Fruit fly (Drosophila melanogaster) whole organism, wandering third instar larva: ENCODE results near the gene CG8236.

ENCODE experiments used
- Abd-B ChIP-seq: fragments of >200 bp; optimal IDR thresholded peaks from 2 replicates; lab custom pipeline; 2017; ENCODE audit warnings: missing biosample characterization, missing genetic modification characterization
- CG32264 ChIP-seq: fragments of 200-800 bp; sonication (Bioruptor generic); optimal IDR thresholded peaks from 2 replicates; lab custom pipeline; 2016; ENCODE audit warnings: missing biosample characterization, missing genetic modification characterization
- CG9705 ChIP-seq: fragments of 200-800 bp; sonication (Bioruptor generic); optimal IDR thresholded peaks from 2 replicates; lab custom pipeline; 2018; ENCODE audit warnings: missing biosample characterization, mild to moderate bottlenecking, missing genetic modification characterization
- CrebA ChIP-seq: fragments of 200-800 bp; sonication (Bioruptor generic); optimal IDR thresholded peaks from 2 replicates; lab custom pipeline; 2016; ENCODE audit warnings: missing biosample characterization, mild to moderate bottlenecking, missing genetic modification characterization, borderline replicate concordance
- Dfd ChIP-seq: fragments of >200 bp; optimal IDR thresholded peaks from 2 replicates; lab custom pipeline; 2017; ENCODE audit warnings: missing biosample characterization, missing genetic modification characterization
- Dif ChIP-seq: fragments of 200-275, 200-300 bp; sonication (Bioruptor generic); optimal IDR thresholded peaks from 2 replicates; lab custom pipeline; 2018; ENCODE audit warnings: missing biosample characterization, missing genetic modification characterization; ENCODE audit not compliant: partially characterized antibody
- GATAd ChIP-seq: sonication (Bioruptor generic); optimal IDR thresholded peaks from 2 replicates; lab custom pipeline; 2016; ENCODE audit warnings: missing biosample characterization, missing genetic modification characterization
- HLH106 ChIP-seq: fragments of 200-800 bp; optimal IDR thresholded peaks from 3 replicates; lab custom pipeline; 2019; ENCODE audit warnings: missing biosample characterization, mild to moderate bottlenecking, missing genetic modification characterization, moderate library complexity
- Hnf4 ChIP-seq: fragments of 200-800 bp; sonication (Bioruptor generic); optimal IDR thresholded peaks from 2 replicates; lab custom pipeline; 2016; ENCODE audit warnings: missing biosample characterization, mild to moderate bottlenecking, missing genetic modification characterization
- Hr78 ChIP-seq: fragments of >200 bp; optimal IDR thresholded peaks from 2 replicates; lab custom pipeline; 2017; ENCODE audit warnings: missing biosample characterization, missing genetic modification characterization
- Hr83 ChIP-seq: fragments of 200-300 bp; sonication (Bioruptor generic); optimal IDR thresholded peaks from 2 replicates; lab custom pipeline; 2016; ENCODE audit warnings: missing biosample characterization, mild to moderate bottlenecking, missing genetic modification characterization, moderate library complexity; ENCODE audit not compliant: poor library complexity, severe bottlenecking
- Jra ChIP-seq: sonication (Bioruptor generic); optimal IDR thresholded peaks from 2 replicates; lab custom pipeline; 2016; ENCODE audit warnings: missing biosample characterization, missing genetic modification characterization
- Mio ChIP-seq: sonication (Bioruptor generic); optimal IDR thresholded peaks from 2 replicates; lab custom pipeline; 2016; ENCODE audit warnings: missing biosample characterization, missing genetic modification characterization
- Myc ChIP-seq: fragments of >200 bp; optimal IDR thresholded peaks from 2 replicates; lab custom pipeline; 2017
- N ChIP-seq: fragments of >200 bp; optimal IDR thresholded peaks from 2 replicates; lab custom pipeline; 2018; ENCODE audit warnings: missing biosample characterization, missing external identifiers, missing genetic modification characterization
- OdsH ChIP-seq: fragments of 200-800 bp; sonication (Bioruptor generic); optimal IDR thresholded peaks from 2 replicates; lab custom pipeline; 2016; ENCODE audit warnings: missing biosample characterization, mild to moderate bottlenecking, missing genetic modification characterization
- Rel ChIP-seq, 2 experiments: fragments of 200-800 bp; sonication (Bioruptor generic) in 1 of 2; optimal IDR thresholded peaks; 2 replicates in 1 of 2; 3 replicates in 1 of 2; lab custom pipeline; 2016 to 2019; ENCODE audit warnings: mild to moderate bottlenecking in 2 of 2, missing biosample characterization in 2 of 2, missing genetic modification characterization in 2 of 2, moderate library complexity in 1 of 2
- Sp1 ChIP-seq: fragments of 200-800 bp; sonication (Bioruptor generic); optimal IDR thresholded peaks from 3 replicates; lab custom pipeline; 2019; ENCODE audit warnings: missing biosample characterization, mild to moderate bottlenecking, missing genetic modification characterization, moderate library complexity
- Vsx2 ChIP-seq: fragments of 200-300, 225-300 bp; sonication (Bioruptor generic); optimal IDR thresholded peaks from 2 replicates; lab custom pipeline; 2018; ENCODE audit warnings: missing biosample characterization, missing genetic modification characterization; ENCODE audit not compliant: partially characterized antibody
- br ChIP-seq: fragments of 200-800 bp; sonication (Bioruptor generic); optimal IDR thresholded peaks from 2 replicates; lab custom pipeline; 2016; ENCODE audit warnings: missing biosample characterization, missing genetic modification characterization
- brk ChIP-seq: fragments of 200-800 bp; sonication (Bioruptor generic); optimal IDR thresholded peaks from 2 replicates; lab custom pipeline; 2016; ENCODE audit warnings: missing biosample characterization, mild to moderate bottlenecking, missing genetic modification characterization
- dl ChIP-seq, 2 experiments: fragments of 175-275, 200-275 bp in 1 of 2; fragments of 200-275 bp in 1 of 2; sonication (Bioruptor generic); optimal IDR thresholded peaks; lab custom pipeline; 2018; ENCODE audit warnings: mild to moderate bottlenecking in 2 of 2, missing biosample characterization in 2 of 2, missing genetic modification characterization in 2 of 2, moderate library complexity in 2 of 2; ENCODE audit not compliant: partially characterized antibody in 2 of 2, insufficient read depth in 1 of 2
- dmrt93B ChIP-seq: fragments of 200-800 bp; sonication (Bioruptor generic); optimal IDR thresholded peaks from 2 replicates; lab custom pipeline; 2018; ENCODE audit warnings: missing biosample characterization, mild to moderate bottlenecking, missing genetic modification characterization
- dsf ChIP-seq: sonication (Bioruptor generic); optimal IDR thresholded peaks from 2 replicates; lab custom pipeline; 2016; ENCODE audit warnings: missing biosample characterization, missing genetic modification characterization, borderline replicate concordance
- ey ChIP-seq: fragments of 200-800 bp; sonication (Bioruptor generic); optimal IDR thresholded peaks from 2 replicates; lab custom pipeline; 2016; ENCODE audit warnings: missing biosample characterization, missing genetic modification characterization
- foxo ChIP-seq, 2 experiments: fragments of 200-800 bp; sonication (Bioruptor generic); optimal IDR thresholded peaks; 2 replicates in 1 of 2; 3 replicates in 1 of 2; lab custom pipeline; 2016 to 2017; ENCODE audit warnings: missing biosample characterization in 2 of 2, missing genetic modification characterization in 2 of 2
- fru ChIP-seq: fragments of 200-800 bp; sonication (Bioruptor generic); optimal IDR thresholded peaks from 3 replicates; lab custom pipeline; 2016; ENCODE audit warnings: missing biosample characterization, mild to moderate bottlenecking, missing genetic modification characterization
- h ChIP-seq: fragments of 200-800 bp; sonication (Bioruptor generic); optimal IDR thresholded peaks from 3 replicates; lab custom pipeline; 2016; ENCODE audit warnings: missing biosample characterization, mild to moderate bottlenecking, missing genetic modification characterization
- jim ChIP-seq: fragments of 175-275, 200-325 bp; sonication (Bioruptor generic); optimal IDR thresholded peaks from 2 replicates; lab custom pipeline; 2016; ENCODE audit warnings: missing biosample characterization, mild to moderate bottlenecking, missing genetic modification characterization
- lola ChIP-seq: fragments of >200 bp; optimal IDR thresholded peaks from 2 replicates; lab custom pipeline; 2017; ENCODE audit warnings: missing biosample characterization, missing genetic modification characterization
- pan ChIP-seq: fragments of >200 bp; optimal IDR thresholded peaks from 2 replicates; lab custom pipeline; 2017
- psq ChIP-seq: fragments of 200-800 bp; sonication (Bioruptor generic); optimal IDR thresholded peaks from 3 replicates; lab custom pipeline; 2017; ENCODE audit warnings: missing biosample characterization, mild to moderate bottlenecking, missing genetic modification characterization, moderate library complexity
- rgr ChIP-seq: fragments of 200-800 bp; sonication (Bioruptor generic); optimal IDR thresholded peaks from 3 replicates; lab custom pipeline; 2016; ENCODE audit warnings: missing biosample characterization, mild to moderate bottlenecking, missing genetic modification characterization
- sage ChIP-seq: fragments of 200-800 bp; sonication (Bioruptor generic); optimal IDR thresholded peaks from 2 replicates; lab custom pipeline; 2016; ENCODE audit warnings: missing biosample characterization, mild to moderate bottlenecking, missing genetic modification characterization
- sv ChIP-seq: fragments of 200-800 bp; sonication (Bioruptor generic); optimal IDR thresholded peaks from 3 replicates; lab custom pipeline; 2016; ENCODE audit warnings: missing biosample characterization, missing genetic modification characterization
- tai ChIP-seq: sonication (Bioruptor generic); optimal IDR thresholded peaks from 2 replicates; lab custom pipeline; 2016; ENCODE audit warnings: missing biosample characterization, missing genetic modification characterization
- usp ChIP-seq: fragments of >200 bp; optimal IDR thresholded peaks from 2 replicates; lab custom pipeline; 2017; ENCODE audit warnings: missing biosample characterization, missing genetic modification characterization
- woc ChIP-seq: sonication (Bioruptor generic); optimal IDR thresholded peaks from 2 replicates; lab custom pipeline; 2016; ENCODE audit warnings: missing biosample characterization, mild to moderate bottlenecking, missing genetic modification characterization

Gene CG8236

DNA sequence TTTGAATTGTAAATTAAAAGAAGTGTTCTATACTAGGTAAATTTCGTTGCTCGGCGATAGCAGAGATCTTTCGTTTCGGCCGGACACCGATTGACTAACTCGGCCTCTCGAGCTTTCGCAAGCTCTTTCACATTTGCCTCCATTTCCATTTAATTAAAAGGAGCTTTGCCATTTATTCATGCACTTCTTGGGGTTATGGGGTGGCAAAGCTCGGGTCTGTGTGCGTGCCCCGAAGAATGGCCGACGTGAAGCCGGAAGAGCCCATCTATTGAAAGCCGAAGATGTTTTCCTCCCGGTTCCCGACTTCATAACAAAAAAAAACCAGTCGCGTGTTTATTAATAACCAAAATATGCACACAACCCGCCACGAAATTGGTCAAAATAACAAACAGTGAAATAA lies 30.7 kb downstream of the CG8236 start:
- TF ChIP-seq h (GFP tag; lab: Kevin White, UChicago) = no peak
- no peak for TF ChIP-seq dl (GFP tag; optimal IDR thresholded peaks at IDR 0.05; lab: Kevin White, UChicago; ENCODE audit: insufficient read depth in 1 of 2, partially characterized antibody in 2 of 2)
- TF ChIP-seq ey (GFP tag; lab: Kevin White, UChicago) = no peak
- no peak for TF ChIP-seq br (GFP tag; lab: Kevin White, UChicago)
- TF ChIP-seq Hnf4 (GFP tag; lab: Kevin White, UChicago) = no peak
- no peak for TF ChIP-seq dsf
- TF ChIP-seq pan (lab: Kevin White, UChicago) = no peak

DNA sequence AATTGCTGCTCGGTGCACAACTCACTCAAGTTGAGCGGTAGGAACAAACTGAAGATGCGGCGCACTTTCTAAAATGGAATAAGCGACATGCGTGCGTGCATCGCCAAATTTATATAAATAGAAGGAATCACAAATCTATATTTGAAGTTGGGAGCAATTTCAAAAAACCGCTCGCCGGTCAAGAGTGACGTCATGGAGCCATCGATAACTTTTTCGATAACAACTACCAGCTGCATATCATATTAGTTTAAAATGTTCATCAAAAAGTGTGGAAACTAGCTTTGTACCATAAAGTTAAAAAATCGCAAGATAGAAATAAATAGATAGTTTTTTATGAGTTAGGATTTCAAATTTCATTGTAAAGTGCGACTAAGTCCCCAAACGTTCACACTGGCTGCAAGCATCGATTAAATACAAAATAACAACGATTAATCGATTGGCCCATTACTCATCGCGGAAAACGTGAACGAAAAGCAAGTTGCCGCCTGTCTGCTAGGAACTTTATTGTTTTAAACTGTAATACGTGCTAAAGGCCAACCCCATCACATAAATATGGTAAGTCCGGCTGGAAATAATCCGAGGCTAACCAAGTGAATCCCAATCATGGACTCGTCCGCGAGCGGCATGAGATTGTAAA lies 32.0 kb downstream of the CG8236 start, which contains the start of the genes Pif1A, Pif1B and CCT7:
TSS of gene Pif1A (minus strand) at position 51 of the 637 bp plus-strand sequence.
TSS of gene Pif1B (minus strand) at position 51 of the 637 bp plus-strand sequence.
TSS of gene CCT7 (plus strand) at position 439 of the 637 bp plus-strand sequence.
- no peak for TF ChIP-seq usp (GFP tag; lab: Kevin White, UChicago)
- no peak for TF ChIP-seq Rel (GFP tag; optimal IDR thresholded peaks at IDR 0.05; lab: Kevin White, UChicago)
- peak; percentile 10 for TF ChIP-seq Rel (tag; optimal IDR thresholded peaks at IDR 0.05; lab: Kevin White, UChicago)
- TF ChIP-seq jim (GFP tag; lab: Kevin White, UChicago) = no peak
- TF ChIP-seq Sp1 (GFP tag; lab: Kevin White, UChicago) = peak; percentile 5
- TF ChIP-seq rgr (GFP tag; lab: Kevin White, UChicago) = peak; percentile 29
- no peak for TF ChIP-seq Vsx2 (GFP tag; lab: Kevin White, UChicago)
- no peak for TF ChIP-seq Hr83
- TF ChIP-seq dsf = peak; percentile 29
- TF ChIP-seq woc (GFP tag; lab: Kevin White, UChicago) = no peak
- TF ChIP-seq Dif (GFP tag; lab: Kevin White, UChicago) = no peak
- TF ChIP-seq brk (GFP tag; lab: Kevin White, UChicago) = no peak
- no peak for TF ChIP-seq br (GFP tag; lab: Kevin White, UChicago)
- no peak for TF ChIP-seq N
- no peak for TF ChIP-seq foxo (GFP tag; optimal IDR thresholded peaks at IDR 0.05; lab: Kevin White, UChicago)
- TF ChIP-seq dl (GFP tag; optimal IDR thresholded peaks at IDR 0.05; lab: Kevin White, UChicago; ENCODE audit: insufficient read depth in 1 of 2, partially characterized antibody in 2 of 2) = no peak
- no peak for TF ChIP-seq dmrt93B (GFP tag; lab: Kevin White, UChicago)
- TF ChIP-seq OdsH (GFP tag; lab: Kevin White, UChicago) = peak; percentile 5
- TF ChIP-seq ey (GFP tag; lab: Kevin White, UChicago) = peak; percentile 21
- no peak for TF ChIP-seq CG9705 (GFP tag; lab: Kevin White, UChicago)
- TF ChIP-seq GATAd (GFP tag; lab: Kevin White, UChicago) = no peak
- peak; percentile 33 for TF ChIP-seq Myc
- TF ChIP-seq Abd-B (GFP tag; lab: Kevin White, UChicago) = no peak
- TF ChIP-seq HLH106 (tag; lab: Kevin White, UChicago) = peak; percentile 4
- TF ChIP-seq lola (GFP tag; lab: Kevin White, UChicago) = no peak
- TF ChIP-seq Dfd (GFP tag; lab: Kevin White, UChicago) = no peak
- TF ChIP-seq pan (lab: Kevin White, UChicago) = no peak
- TF ChIP-seq CrebA = no peak
- no peak for TF ChIP-seq Hr78 (GFP tag; lab: Kevin White, UChicago)
- no peak for TF ChIP-seq fru (GFP tag; lab: Kevin White, UChicago)
- TF ChIP-seq Jra (GFP tag; lab: Kevin White, UChicago) = peak; percentile 86
- peak; percentile 50 for TF ChIP-seq Hnf4 (GFP tag; lab: Kevin White, UChicago)
- no peak for TF ChIP-seq CG32264 (GFP tag; lab: Kevin White, UChicago)
- no peak for TF ChIP-seq Mio (GFP tag; lab: Kevin White, UChicago)
- TF ChIP-seq h (GFP tag; lab: Kevin White, UChicago) = peak; percentile 43
- no peak for TF ChIP-seq sage (GFP tag; lab: Kevin White, UChicago)
- peak; percentile 29 for TF ChIP-seq psq (GFP tag; lab: Kevin White, UChicago)
- no peak for TF ChIP-seq sv (GFP tag; lab: Kevin White, UChicago)
- TF ChIP-seq tai (GFP tag; lab: Kevin White, UChicago) = no peak
